Fruit fly (Drosophila melanogaster) whole organism, embryonic: Measurements from ENCODE around the gene CG10801.

Source experiments
- Adf1 ChIP-seq: fragments of 200-800 bp; sonication (Bioruptor generic); IDR thresholded peaks from 2 replicates; pipeline ENCODE4 v1.3.6; 2022; ENCODE audit warnings: missing biosample characterization, missing genetic modification characterization
- Aef1 ChIP-seq: fragments of 200-800 bp; sonication (Bioruptor generic); IDR thresholded peaks from 3 replicates; pipeline ENCODE4 v1.3.6; 2022; ENCODE audit warnings: missing biosample characterization, missing genetic modification characterization
- Asciz ChIP-seq: fragments of 200-800 bp; sonication (Bioruptor generic); optimal IDR thresholded peaks from 2 replicates; lab custom pipeline; 2017; ENCODE audit warnings: missing biosample characterization, mild to moderate bottlenecking, missing genetic modification characterization, missing genetic modification reagents
- Bdp1 ChIP-seq: fragments of 200-800 bp; sonication (Bioruptor generic); optimal IDR thresholded peaks from 3 replicates; lab custom pipeline; 2016; ENCODE audit warnings: missing biosample characterization, missing genetic modification characterization
- CG10274 ChIP-seq: fragments of 200-800 bp; sonication (Bioruptor generic); optimal IDR thresholded peaks from 3 replicates; lab custom pipeline; 2017; ENCODE audit warnings: missing biosample characterization, mild to moderate bottlenecking, missing genetic modification characterization
- CG12391 ChIP-seq: fragments of 200-800 bp; sonication (Bioruptor generic); optimal IDR thresholded peaks from 3 replicates; lab custom pipeline; 2018; ENCODE audit warnings: missing biosample characterization, mild to moderate bottlenecking, missing genetic modification characterization, moderate library complexity
- CG13123 ChIP-seq: fragments of 200-800 bp; sonication (Bioruptor generic); optimal IDR thresholded peaks from 2 replicates; lab custom pipeline; 2016; ENCODE audit warnings: missing biosample characterization, missing genetic modification characterization
- CG1602 ChIP-seq: fragments of 200-800 bp; sonication (Bioruptor generic); optimal IDR thresholded peaks from 3 replicates; lab custom pipeline; 2016; ENCODE audit warnings: missing biosample characterization, missing genetic modification characterization
- CG17912 ChIP-seq: fragments of 200-800 bp; sonication (Bioruptor generic); optimal IDR thresholded peaks from 2 replicates; lab custom pipeline; 2018; ENCODE audit warnings: missing biosample characterization, mild to moderate bottlenecking, missing genetic modification characterization
- CG18599 ChIP-seq: fragments of 200-800 bp; sonication (Bioruptor generic); optimal IDR thresholded peaks from 3 replicates; lab custom pipeline; 2017; ENCODE audit warnings: missing biosample characterization, missing genetic modification characterization, mild to moderate bottlenecking, moderate library complexity, missing genetic modification reagents
- CG2202 ChIP-seq: fragments of 200-800 bp; sonication (Bioruptor generic); optimal IDR thresholded peaks from 2 replicates; lab custom pipeline; 2018; ENCODE audit warnings: missing biosample characterization, mild to moderate bottlenecking, missing genetic modification characterization
- CG2712 ChIP-seq: fragments of 200-800 bp; optimal IDR thresholded peaks from 3 replicates; lab custom pipeline; 2019; ENCODE audit warnings: missing biosample characterization, mild to moderate bottlenecking, missing genetic modification characterization, moderate library complexity
- CG32767 ChIP-seq: fragments of 200-800 bp; sonication (Bioruptor generic); IDR thresholded peaks from 2 replicates; pipeline ENCODE4 v1.3.6; 2022; ENCODE audit warnings: missing biosample characterization, missing genetic modification characterization
- CG33213 ChIP-seq: fragments of 200-800 bp; sonication (Bioruptor generic); optimal IDR thresholded peaks from 3 replicates; lab custom pipeline; 2016; ENCODE audit warnings: missing biosample characterization, missing genetic modification characterization
- CG4730 ChIP-seq: fragments of 200-800 bp; sonication (Bioruptor generic); IDR thresholded peaks from 2 replicates; pipeline ENCODE4 v1.3.6; 2022; ENCODE audit warnings: missing biosample characterization, missing genetic modification characterization
- CG8924 ChIP-seq: fragments of 200-800 bp; optimal IDR thresholded peaks from 3 replicates; lab custom pipeline; 2019; ENCODE audit warnings: missing biosample characterization, mild to moderate bottlenecking, missing genetic modification characterization, moderate library complexity
- CG9609 ChIP-seq: fragments of 200-800 bp; sonication (Bioruptor generic); optimal IDR thresholded peaks from 3 replicates; lab custom pipeline; 2016; ENCODE audit warnings: missing biosample characterization, missing genetic modification characterization
- Elba2 ChIP-seq: fragments of 200-800 bp; sonication (Bioruptor generic); optimal IDR thresholded peaks from 3 replicates; lab custom pipeline; 2016; ENCODE audit warnings: missing biosample characterization, missing genetic modification characterization
- HLH4C ChIP-seq: fragments of 200-800 bp; sonication (Bioruptor generic); IDR thresholded peaks from 3 replicates; pipeline ENCODE4 v1.3.6; 2022; ENCODE audit warnings: missing biosample characterization, missing genetic modification characterization; ENCODE audit not compliant: partially characterized antibody
- HLH54F ChIP-seq: fragments of 200-800 bp; sonication (Bioruptor generic); optimal IDR thresholded peaks from 3 replicates; lab custom pipeline; 2016; ENCODE audit warnings: missing biosample characterization, missing genetic modification characterization
- NFAT ChIP-seq: fragments of 200-800 bp; sonication (Bioruptor generic); IDR thresholded peaks from 2 replicates; pipeline ENCODE4 v1.3.6; 2022; ENCODE audit warnings: missing biosample characterization, missing genetic modification characterization
- Nf-YC ChIP-seq: fragments of 200-800 bp; optimal IDR thresholded peaks from 3 replicates; lab custom pipeline; 2019; ENCODE audit warnings: missing biosample characterization, mild to moderate bottlenecking, missing genetic modification characterization, moderate library complexity
- Optix ChIP-seq: fragments of 200-800 bp; sonication (Bioruptor generic); IDR thresholded peaks from 3 replicates; pipeline ENCODE4 v1.3.6; 2022; ENCODE audit warnings: missing biosample characterization, missing genetic modification characterization
- PHDP ChIP-seq: fragments of 200-800 bp; sonication (Bioruptor generic); optimal IDR thresholded peaks from 3 replicates; lab custom pipeline; 2018; ENCODE audit warnings: missing biosample characterization, mild to moderate bottlenecking, missing genetic modification characterization, moderate library complexity
- Side ChIP-seq: fragments of 200-800 bp; sonication (Bioruptor generic); optimal IDR thresholded peaks from 2 replicates; lab custom pipeline; 2016; ENCODE audit warnings: missing biosample characterization, missing genetic modification characterization
- Sin3A ChIP-seq: fragments of >200 bp; optimal IDR thresholded peaks from 2 replicates; lab custom pipeline; 2018
- Ssrp ChIP-seq: fragments of 200-800 bp; sonication (Bioruptor generic); optimal IDR thresholded peaks from 2 replicates; lab custom pipeline; 2018; ENCODE audit warnings: missing biosample characterization, mild to moderate bottlenecking, missing genetic modification characterization, moderate library complexity
- cg ChIP-seq: fragments of 200-800 bp; sonication (Bioruptor generic); optimal IDR thresholded peaks from 3 replicates; lab custom pipeline; 2019; ENCODE audit warnings: missing biosample characterization, mild to moderate bottlenecking, missing genetic modification characterization, moderate library complexity
- ci ChIP-seq: fragments of 200-800 bp; sonication (Bioruptor generic); IDR thresholded peaks from 3 replicates; pipeline ENCODE4 v1.3.6; 2022; ENCODE audit warnings: missing biosample characterization, missing genetic modification characterization
- danr ChIP-seq: fragments of 200-800 bp; sonication (Bioruptor generic); IDR thresholded peaks from 2 replicates; pipeline ENCODE4 v1.3.6; 2022; ENCODE audit warnings: missing biosample characterization, missing genetic modification characterization
- dimm ChIP-seq: fragments of 200-800 bp; sonication (Bioruptor generic); IDR thresholded peaks from 2 replicates; pipeline ENCODE4 v1.3.6; 2022; ENCODE audit warnings: missing biosample characterization, missing genetic modification characterization
- emc ChIP-seq: fragments of 200-800 bp; sonication (Bioruptor generic); optimal IDR thresholded peaks from 2 replicates; lab custom pipeline; 2016; ENCODE audit warnings: missing biosample characterization, missing genetic modification characterization
- ems ChIP-seq: fragments of 200-800 bp; sonication (Bioruptor generic); optimal IDR thresholded peaks from 3 replicates; lab custom pipeline; 2016; ENCODE audit warnings: missing biosample characterization, missing genetic modification characterization
- exex ChIP-seq: fragments of 200-800 bp; sonication (Bioruptor generic); optimal IDR thresholded peaks from 4 replicates; lab custom pipeline; 2018; ENCODE audit warnings: missing biosample characterization, mild to moderate bottlenecking, missing genetic modification characterization, moderate library complexity
- gcm2 ChIP-seq: fragments of 200-800 bp; sonication (Bioruptor generic); optimal IDR thresholded peaks from 2 replicates; lab custom pipeline; 2016; ENCODE audit warnings: missing biosample characterization, missing genetic modification characterization
- h ChIP-seq: fragments of >200 bp; optimal IDR thresholded peaks from 2 replicates; lab custom pipeline; 2017
- hbn ChIP-seq: fragments of 200-800 bp; sonication (Bioruptor generic); IDR thresholded peaks from 2 replicates; pipeline ENCODE4 v1.3.6; 2022; ENCODE audit warnings: missing biosample characterization, missing genetic modification characterization; ENCODE audit not compliant: partially characterized antibody
- lbe ChIP-seq: fragments of 200-800 bp; sonication (Bioruptor generic); optimal IDR thresholded peaks from 2 replicates; lab custom pipeline; 2016; ENCODE audit warnings: missing biosample characterization, mild to moderate bottlenecking, missing genetic modification characterization
- nom ChIP-seq: fragments of 200-800 bp; sonication (Bioruptor generic); optimal IDR thresholded peaks from 2 replicates; lab custom pipeline; 2017; ENCODE audit warnings: missing biosample characterization, missing genetic modification characterization, mild to moderate bottlenecking, moderate library complexity, missing genetic modification reagents
- p53 ChIP-seq: fragments of 200-800 bp; sonication (Bioruptor generic); optimal IDR thresholded peaks from 2 replicates; lab custom pipeline; 2016; ENCODE audit warnings: missing biosample characterization, missing genetic modification characterization
- pan ChIP-seq, 4 experiments: fragments of >200 bp in 3 of 4; fragments of 200-800 bp in 1 of 4; sonication (Bioruptor generic) in 1 of 4; optimal IDR thresholded peaks in 3 of 4; IDR thresholded peaks in 1 of 4; 2 replicates each; pipeline versions ENCODE4 v1.3.6 to Lab custom; 2017 to 2022; ENCODE audit warnings: missing biosample characterization in 2 of 4, missing genetic modification characterization in 2 of 4, mixed read lengths in 1 of 4
- pb ChIP-seq: fragments of 200-800 bp; sonication (Bioruptor generic); optimal IDR thresholded peaks from 3 replicates; lab custom pipeline; 2016; ENCODE audit warnings: missing biosample characterization, missing genetic modification characterization
- prd ChIP-seq, 3 experiments: fragments of >200 bp in 2 of 3; fragments of 200-800 bp in 1 of 3; sonication (Bioruptor generic) in 1 of 3; optimal IDR thresholded peaks in 2 of 3; IDR thresholded peaks in 1 of 3; 2 replicates in 2 of 3; 3 replicates in 1 of 3; pipeline versions ENCODE4 v1.3.6 to Lab custom; 2017 to 2022; ENCODE audit warnings: missing biosample characterization in 1 of 3, missing genetic modification characterization in 1 of 3
- schlank ChIP-seq: fragments of 200-800 bp; sonication (Bioruptor generic); optimal IDR thresholded peaks from 2 replicates; lab custom pipeline; 2018; ENCODE audit warnings: missing biosample characterization, mild to moderate bottlenecking, missing genetic modification characterization
- sima ChIP-seq: fragments of 200-800 bp; sonication (Bioruptor generic); optimal IDR thresholded peaks from 2 replicates; lab custom pipeline; 2016; ENCODE audit warnings: missing biosample characterization, missing genetic modification characterization
- stc ChIP-seq: fragments of 200-800 bp; sonication (Bioruptor generic); IDR thresholded peaks from 2 replicates; pipeline ENCODE4 v1.3.6; 2022; ENCODE audit warnings: missing biosample characterization, missing genetic modification characterization
- tap ChIP-seq: fragments of 200-800 bp; optimal IDR thresholded peaks from 3 replicates; lab custom pipeline; 2019; ENCODE audit warnings: missing biosample characterization, mild to moderate bottlenecking, missing genetic modification characterization, moderate library complexity
- toy ChIP-seq: fragments of 200-800 bp; sonication (Bioruptor generic); IDR thresholded peaks from 2 replicates; pipeline ENCODE4 v1.3.6; 2022; ENCODE audit warnings: missing biosample characterization, missing genetic modification characterization
- unpg ChIP-seq: fragments of 200-800 bp; sonication (Bioruptor generic); optimal IDR thresholded peaks from 3 replicates; lab custom pipeline; 2018; ENCODE audit warnings: missing biosample characterization, mild to moderate bottlenecking, missing genetic modification characterization, moderate library complexity
- vfl ChIP-seq: fragments of 200-800 bp; sonication (Bioruptor generic); optimal IDR thresholded peaks from 2 replicates; lab custom pipeline; 2016; ENCODE audit warnings: missing biosample characterization, missing genetic modification characterization
- zfh2 ChIP-seq: fragments of 200-800 bp; sonication (Bioruptor generic); optimal IDR thresholded peaks from 2 replicates; lab custom pipeline; 2016; ENCODE audit warnings: missing biosample characterization, missing genetic modification characterization

Gene CG10801

DNA sequence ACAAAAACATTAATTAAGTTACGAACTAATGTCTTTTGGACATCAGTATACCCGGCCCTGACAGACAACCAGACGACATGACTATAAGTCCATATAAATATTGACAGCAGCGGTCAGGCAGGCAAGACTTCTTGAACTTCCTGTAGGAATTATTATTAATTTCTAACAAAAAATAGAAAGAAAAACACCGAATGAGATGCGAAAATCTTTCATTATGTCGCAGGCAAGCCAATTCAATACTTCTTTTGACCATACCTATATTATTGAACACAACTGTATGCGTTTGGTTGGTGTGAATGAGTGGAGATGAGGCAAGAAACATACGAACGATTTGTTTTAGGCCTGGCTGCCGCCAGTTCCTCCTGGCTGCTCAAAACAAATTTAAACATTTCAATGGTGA, 35.4 kb upstream of the CG10801 start (continued):
- TF ChIP-seq CG18599 (peak; percentile 82), CG10274 (GFP tag; lab: Kevin White, UChicago) (peak; percentile 4), CG32767 (GFP tag; lab: Robert Waterston, UW) (peak; percentile 80; the same call in 1 of the 2 replicates), HLH54F (GFP tag; lab: Kevin White, UChicago) (peak; percentile 63), CG17912 (no peak), CG1602 (GFP tag; lab: Kevin White, UChicago) (peak; percentile 71), danr (GFP tag; lab: Robert Waterston, UW) (peak; percentile 56; the same call in 1 of the 2 replicates), gcm2 (peak; percentile 38), vfl (GFP tag; lab: Kevin White, UChicago) (peak; percentile 74), emc (no peak), CG12391 (tag; lab: Kevin White, UChicago) (peak; percentile 84), Nf-YC (tag; lab: Kevin White, UChicago) (peak; percentile 31), Adf1 (no peak), Optix (GFP tag; lab: Robert Waterston, UW) (peak; percentile 68; the same call in 2 of the 3 replicates), pan (optimal IDR thresholded peaks at IDR 0.05; lab: Kevin White, UChicago) (no peak), pan (GFP tag; optimal IDR thresholded peaks at IDR 0.05 in 1 of 2, IDR thresholded peaks at IDR 0.05 in 1 of 2) (peak in 1 of 2 experiments; percentile 89), prd (optimal IDR thresholded peaks at IDR 0.05; lab: Kevin White, UChicago) (no peak), prd (GFP tag; IDR thresholded peaks at IDR 0.05; lab: Robert Waterston, UW) (peak; percentile 89), Aef1 (GFP tag; lab: Robert Waterston, UW) (peak; percentile 74), ci (GFP tag; lab: Robert Waterston, UW) (peak; percentile 90), exex (tag; lab: Kevin White, UChicago) (peak; percentile 27), Sin3A (lab: Kevin White, UChicago) (no peak), Side (peak; percentile 68), hbn (GFP tag; lab: Robert Waterston, UW) (no peak), tap (tag; lab: Kevin White, UChicago) (peak; percentile 81), ems (GFP tag; lab: Kevin White, UChicago) (peak; percentile 86), unpg (GFP tag; lab: Kevin White, UChicago) (peak; percentile 92), zfh2 (GFP tag; lab: Kevin White, UChicago) (peak; percentile 53), schlank (tag; lab: Kevin White, UChicago) (peak; percentile 29), CG4730 (GFP tag; lab: Robert Waterston, UW) (peak; percentile 66), lbe (peak; percentile 17), CG2712 (tag; lab: Kevin White, UChicago) (peak; percentile 87), HLH4C (GFP tag; lab: Robert Waterston, UW) (no peak), CG2202 (tag; lab: Kevin White, UChicago) (peak; percentile 49), toy (GFP tag; lab: Robert Waterston, UW) (0 out of 2 replicates have a peak, but pooled peaks have one; percentile 28), Elba2 (GFP tag; lab: Kevin White, UChicago) (peak; percentile 12), pb (no peak), p53 (GFP tag; lab: Kevin White, UChicago) (no peak), PHDP (peak; percentile 87), cg (no peak), Asciz (GFP tag; lab: Kevin White, UChicago) (peak; percentile 75), Ssrp (tag; lab: Kevin White, UChicago) (peak; percentile 79), dimm (GFP tag; lab: Robert Waterston, UW) (peak; percentile 63), stc (peak; percentile 80), sima (GFP tag; lab: Kevin White, UChicago) (no peak), Bdp1 (GFP tag; lab: Kevin White, UChicago) (peak; percentile 59), NFAT (GFP tag; lab: Robert Waterston, UW) (peak; percentile 75), nom (GFP tag; lab: Kevin White, UChicago) (no peak), CG33213 (peak; percentile 37), h (no peak), CG13123 (peak; percentile 41), CG9609 (peak; percentile 78), CG8924 (tag; lab: Kevin White, UChicago) (peak; percentile 82)
